Worm (Caenorhabditis elegans) whole organism, late embryonic: ENCODE data around the gene T23B12.5.

ENCODE experiments used
- K09A11.1 ChIP-seq: sonication (generic microtip); optimal IDR thresholded peaks from 2 replicates; lab custom pipeline; 2017; ENCODE audit warnings: antibody characterized with exemption, mild to moderate bottlenecking, missing genetic modification characterization, missing compliant biosample characterization; ENCODE audit not compliant: insufficient read depth
- ama-1 ChIP-seq: fragments of 150-350 bp; optimal IDR thresholded peaks from 2 replicates; lab custom pipeline; 2014
- ceh-14 ChIP-seq: sonication (generic microtip); optimal IDR thresholded peaks from 2 replicates; lab custom pipeline; 2016; ENCODE audit warnings: missing genotype, missing genetic modification characterization, missing compliant biosample characterization
- ceh-18 ChIP-seq: sonication (generic microtip); optimal IDR thresholded peaks from 2 replicates; lab custom pipeline; 2016; ENCODE audit warnings: missing genetic modification characterization, missing compliant biosample characterization
- ceh-19 ChIP-seq: fragments of 200-800 bp; sonication (Bioruptor generic); optimal IDR thresholded peaks from 2 replicates; lab custom pipeline; 2018; ENCODE audit warnings: mild to moderate bottlenecking, missing genetic modification characterization, missing compliant biosample characterization
- ceh-2 ChIP-seq: sonication (generic microtip); optimal IDR thresholded peaks from 2 replicates; lab custom pipeline; 2016; ENCODE audit warnings: missing genotype, missing genetic modification characterization, missing compliant biosample characterization
- ceh-22 ChIP-seq: sonication (generic microtip); optimal IDR thresholded peaks from 2 replicates; lab custom pipeline; 2017; ENCODE audit warnings: missing biosample characterization, missing genetic modification characterization
- ceh-30 ChIP-seq: fragments of 150-350 bp; optimal IDR thresholded peaks from 2 replicates; lab custom pipeline; 2014; ENCODE audit warnings: missing biosample characterization, missing genetic modification characterization
- ceh-31 ChIP-seq: sonication (generic microtip); optimal IDR thresholded peaks from 2 replicates; lab custom pipeline; 2016; ENCODE audit warnings: missing genetic modification characterization, missing compliant biosample characterization
- ceh-34 ChIP-seq: sonication (generic microtip); optimal IDR thresholded peaks from 2 replicates; lab custom pipeline; 2016; ENCODE audit warnings: mild to moderate bottlenecking, missing genetic modification characterization, missing compliant biosample characterization
- ceh-45 ChIP-seq: fragments of 200-800 bp; sonication (Bioruptor generic); IDR thresholded peaks from 2 replicates; pipeline ENCODE4 v1.3.6; 2022; ENCODE audit warnings: missing genetic modification reagents, missing genetic modification characterization, missing compliant biosample characterization
- ceh-48 ChIP-seq: sonication (generic microtip); optimal IDR thresholded peaks from 2 replicates; lab custom pipeline; 2016; ENCODE audit warnings: missing genetic modification characterization, inconsistent platforms, missing compliant biosample characterization
- ceh-6 ChIP-seq: fragments of 200-800 bp; sonication (Bioruptor generic); optimal IDR thresholded peaks from 2 replicates; lab custom pipeline; 2018; ENCODE audit warnings: mild to moderate bottlenecking, missing genetic modification characterization, missing compliant biosample characterization
- che-1 ChIP-seq: sonication (generic microtip); optimal IDR thresholded peaks from 2 replicates; lab custom pipeline; 2016; ENCODE audit warnings: mild to moderate bottlenecking, missing genetic modification characterization, missing compliant biosample characterization
- dve-1 ChIP-seq: sonication (generic microtip); optimal IDR thresholded peaks from 2 replicates; lab custom pipeline; 2017; ENCODE audit warnings: antibody characterized with exemption, mild to moderate bottlenecking, missing genetic modification characterization, missing compliant biosample characterization
- elt-2 ChIP-seq: sonication (generic microtip); optimal IDR thresholded peaks from 2 replicates; lab custom pipeline; 2016; ENCODE audit warnings: missing genetic modification reagents, missing genetic modification characterization, missing compliant biosample characterization
- elt-4 ChIP-seq: sonication (generic microtip); optimal IDR thresholded peaks from 2 replicates; lab custom pipeline; 2016; ENCODE audit warnings: missing genetic modification characterization, missing compliant biosample characterization
- fax-1 ChIP-seq: sonication (generic microtip); optimal IDR thresholded peaks from 2 replicates; lab custom pipeline; 2016; ENCODE audit warnings: missing genotype, missing genetic modification characterization, missing compliant biosample characterization
- fkh-10 ChIP-seq: fragments of 150-350 bp; optimal IDR thresholded peaks from 2 replicates; lab custom pipeline; 2014; ENCODE audit warnings: missing biosample characterization, missing genetic modification reagents, missing genetic modification characterization
- fkh-6 ChIP-seq: sonication (generic microtip); optimal IDR thresholded peaks from 2 replicates; lab custom pipeline; 2016; ENCODE audit warnings: missing genetic modification characterization, missing compliant biosample characterization
- hlh-15 ChIP-seq: sonication (generic microtip); optimal IDR thresholded peaks from 2 replicates; lab custom pipeline; 2016; ENCODE audit warnings: missing genetic modification characterization, missing compliant biosample characterization
- lim-6 ChIP-seq: sonication (generic microtip); optimal IDR thresholded peaks from 2 replicates; lab custom pipeline; 2016; ENCODE audit warnings: missing genetic modification characterization, missing compliant biosample characterization
- madf-2 ChIP-seq: sonication (generic microtip); optimal IDR thresholded peaks from 2 replicates; lab custom pipeline; 2017; ENCODE audit warnings: missing genetic modification characterization, missing compliant biosample characterization
- mec-3 ChIP-seq: sonication (generic microtip); optimal IDR thresholded peaks from 2 replicates; lab custom pipeline; 2016; ENCODE audit warnings: borderline replicate concordance, missing genetic modification characterization, missing compliant biosample characterization
- nfya-1 ChIP-seq: sonication (generic microtip); optimal IDR thresholded peaks from 2 replicates; lab custom pipeline; 2017; ENCODE audit warnings: missing genetic modification characterization, mild to moderate bottlenecking, missing compliant biosample characterization, antibody characterized with exemption, moderate library complexity
- nhr-232 ChIP-seq: sonication (generic microtip); optimal IDR thresholded peaks from 2 replicates; lab custom pipeline; 2016; ENCODE audit warnings: missing genetic modification characterization, missing compliant biosample characterization
- npax-4 ChIP-seq: sonication (generic microtip); optimal IDR thresholded peaks from 2 replicates; lab custom pipeline; 2016; ENCODE audit warnings: missing genetic modification characterization, missing compliant biosample characterization
- odd-2 ChIP-seq: sonication (generic microtip); optimal IDR thresholded peaks from 2 replicates; lab custom pipeline; 2017; ENCODE audit warnings: antibody characterized with exemption, mild to moderate bottlenecking, missing genetic modification characterization, missing compliant biosample characterization
- pag-3 ChIP-seq: sonication (generic microtip); optimal IDR thresholded peaks from 2 replicates; lab custom pipeline; 2016; ENCODE audit warnings: missing compliant biosample characterization, missing genetic modification characterization, borderline replicate concordance
- pat-9 ChIP-seq: fragments of 200-800 bp; sonication (Bioruptor generic); optimal IDR thresholded peaks from 2 replicates; lab custom pipeline; 2018; ENCODE audit warnings: mild to moderate bottlenecking, missing genetic modification characterization, moderate library complexity, missing compliant biosample characterization
- pax-1 ChIP-seq: fragments of 150-350 bp; optimal IDR thresholded peaks from 2 replicates; lab custom pipeline; 2014; ENCODE audit warnings: missing biosample characterization, missing genetic modification characterization
- pha-4 ChIP-seq: fragments of 150-350 bp; optimal IDR thresholded peaks from 2 replicates; lab custom pipeline; 2018; ENCODE audit warnings: missing biosample characterization, missing genetic modification reagents, missing genetic modification characterization
- pros-1 ChIP-seq: fragments of 150-350 bp; optimal IDR thresholded peaks from 2 replicates; lab custom pipeline; 2014; ENCODE audit warnings: missing biosample characterization, missing genetic modification reagents, missing genetic modification characterization
- sdc-2 ChIP-seq: sonication (generic microtip); optimal IDR thresholded peaks from 2 replicates; lab custom pipeline; 2016; ENCODE audit warnings: missing genotype, missing genetic modification characterization, missing compliant biosample characterization
- sox-2 ChIP-seq: fragments of 200-800 bp; sonication (Bioruptor generic); IDR thresholded peaks from 2 replicates; pipeline ENCODE4 v1.3.6; 2022; ENCODE audit warnings: missing genetic modification reagents, missing genetic modification characterization, missing compliant biosample characterization
- syd-9 ChIP-seq: sonication (generic microtip); optimal IDR thresholded peaks from 2 replicates; lab custom pipeline; 2016; ENCODE audit warnings: mild to moderate bottlenecking, missing genetic modification characterization, moderate library complexity, missing compliant biosample characterization
- tbx-2 ChIP-seq: sonication (generic microtip); optimal IDR thresholded peaks from 2 replicates; lab custom pipeline; 2016; ENCODE audit warnings: missing genetic modification characterization, missing compliant biosample characterization
- ttx-3 ChIP-seq: sonication (generic microtip); optimal IDR thresholded peaks from 2 replicates; lab custom pipeline; 2016; ENCODE audit warnings: missing genetic modification reagents, missing genetic modification characterization, missing compliant biosample characterization
- unc-3 ChIP-seq, 2 experiments: fragments of 200-800 bp in 1 of 2; sonication (Bioruptor generic) in 1 of 2; sonication (generic microtip) in 1 of 2; conservative IDR thresholded peaks in 1 of 2; optimal IDR thresholded peaks in 1 of 2; 2 replicates each; pipeline versions ENCODE4 v1.3.6 to Lab custom; 2016 to 2022; ENCODE audit warnings: missing compliant biosample characterization in 2 of 2, missing genetic modification characterization in 2 of 2, missing genetic modification reagents in 1 of 2
- unc-42 ChIP-seq: sonication (generic microtip); optimal IDR thresholded peaks from 2 replicates; lab custom pipeline; 2016; ENCODE audit warnings: missing genotype, missing genetic modification characterization, missing compliant biosample characterization
- unc-55 ChIP-seq: sonication (generic microtip); optimal IDR thresholded peaks from 2 replicates; lab custom pipeline; 2017; ENCODE audit warnings: missing biosample characterization, missing genetic modification reagents, missing genetic modification characterization
- unc-86 ChIP-seq: sonication (generic microtip); optimal IDR thresholded peaks from 2 replicates; lab custom pipeline; 2016; ENCODE audit warnings: missing genetic modification characterization, missing compliant biosample characterization
- zip-5 ChIP-seq: sonication (generic microtip); optimal IDR thresholded peaks from 2 replicates; lab custom pipeline; 2016; ENCODE audit warnings: missing genetic modification characterization, missing compliant biosample characterization

The T23B12.5 gene

DNA sequence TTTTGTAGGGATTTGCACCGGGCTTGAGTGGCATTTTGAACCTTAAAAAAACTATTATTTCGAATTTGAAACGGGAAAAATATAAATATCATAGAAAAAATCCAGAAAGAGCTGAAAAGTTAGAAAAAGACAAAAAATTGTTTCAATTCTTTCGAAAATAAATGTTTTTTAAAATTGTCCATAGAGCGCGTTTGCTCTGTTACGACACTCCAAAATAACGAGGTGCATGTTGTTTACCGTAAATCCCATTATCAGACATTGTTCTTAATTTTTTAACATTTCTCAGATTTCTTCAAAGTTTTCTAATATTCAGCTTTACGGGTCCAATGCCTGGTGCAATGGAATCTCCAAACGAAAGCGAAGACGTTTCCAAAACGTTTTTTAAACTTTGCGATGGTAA is 14.2 kb upstream of the T23B12.5 start, which contains the start of the genes dnj-22 and natc-1 (continued):
- TF ChIP-seq ceh-31 (tag; lab: Kevin White, UChicago): peak; percentile 70
- TF ChIP-seq fax-1: no peak
- no peak for TF ChIP-seq ceh-45 (GFP tag; lab: Robert Waterston, UW)
- no peak for TF ChIP-seq nhr-232 (tag; lab: Kevin White, UChicago)
- peak; percentile 57 for TF ChIP-seq nfya-1 (tag; lab: Kevin White, UChicago)
- no peak for TF ChIP-seq syd-9 (tag; lab: Kevin White, UChicago)
- no peak for TF ChIP-seq ama-1 (lab: Kevin White, UChicago)
- TF ChIP-seq pros-1 (tag; lab: Kevin White, UChicago): no peak
- no peak for TF ChIP-seq ceh-14 (tag; lab: Kevin White, UChicago)
- TF ChIP-seq ceh-2 (tag; lab: Kevin White, UChicago): no peak
- TF ChIP-seq dve-1: peak; percentile 6
- peak; percentile 10 for TF ChIP-seq ceh-34 (tag; lab: Kevin White, UChicago)
- no peak for TF ChIP-seq fkh-6 (tag; lab: Kevin White, UChicago)
- no peak for TF ChIP-seq ceh-30
- TF ChIP-seq pat-9 (tag; lab: Kevin White, UChicago): no peak
- peak; percentile 18 for TF ChIP-seq ceh-18 (tag; lab: Kevin White, UChicago)
- no peak for TF ChIP-seq madf-2
- TF ChIP-seq tbx-2 (tag; lab: Kevin White, UChicago): no peak
- TF ChIP-seq lim-6 (tag; lab: Kevin White, UChicago): no peak
- TF ChIP-seq ttx-3 (tag; lab: Kevin White, UChicago): no peak
- TF ChIP-seq ceh-19 (GFP tag; lab: Kevin White, UChicago): no peak
- TF ChIP-seq hlh-15 (tag; lab: Kevin White, UChicago): no peak
- TF ChIP-seq pha-4 (tag; lab: Kevin White, UChicago): no peak
- no peak for TF ChIP-seq npax-4 (tag; lab: Kevin White, UChicago)
- TF ChIP-seq che-1 (tag; lab: Kevin White, UChicago): no peak
- no peak for TF ChIP-seq unc-3 (GFP tag; conservative IDR thresholded peaks at IDR 0.05; lab: Robert Waterston, UW)
- no peak for TF ChIP-seq unc-3 (tag; optimal IDR thresholded peaks at IDR 0.05; lab: Kevin White, UChicago)
- TF ChIP-seq ceh-48 (tag; lab: Kevin White, UChicago): no peak
- no peak for TF ChIP-seq mec-3 (tag; lab: Kevin White, UChicago)
- peak; percentile 34 for TF ChIP-seq unc-55 (GFP tag; lab: Kevin White, UChicago)
- no peak for TF ChIP-seq elt-2 (tag; lab: Kevin White, UChicago)
- peak; percentile 95 for TF ChIP-seq unc-42 (tag; lab: Kevin White, UChicago)
- TF ChIP-seq unc-86 (tag; lab: Kevin White, UChicago): no peak
- TF ChIP-seq K09A11.1 (tag; lab: Kevin White, UChicago): no peak

DNA sequence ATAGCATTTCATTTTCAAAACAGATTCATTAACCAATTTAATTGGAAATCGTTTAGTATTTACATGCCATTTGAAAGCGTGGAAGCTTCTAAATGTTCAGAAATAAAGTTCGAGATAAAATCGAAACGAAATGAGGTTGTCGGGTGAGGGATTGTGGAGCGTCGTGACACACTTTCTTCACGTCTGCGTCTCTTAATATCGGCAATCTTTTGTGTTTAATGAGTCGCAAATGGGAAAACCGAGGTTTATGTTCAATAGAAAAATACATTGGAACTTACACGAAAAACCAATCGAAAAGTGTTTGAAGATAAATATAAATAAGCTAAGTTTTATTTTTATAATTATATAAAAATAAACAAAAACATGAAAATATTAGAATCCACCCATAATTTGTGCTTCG is 13.0 kb upstream of the T23B12.5 start:
- TF ChIP-seq ceh-31 (tag; lab: Kevin White, UChicago) (no peak), unc-55 (GFP tag; lab: Kevin White, UChicago) (no peak), fkh-10 (GFP tag; lab: Kevin White, UChicago) (no peak), nhr-232 (tag; lab: Kevin White, UChicago) (no peak), K09A11.1 (tag; lab: Kevin White, UChicago) (no peak), zip-5 (no peak), ceh-22 (tag; lab: Kevin White, UChicago) (no peak), ceh-6 (GFP tag; lab: Kevin White, UChicago) (no peak), npax-4 (tag; lab: Kevin White, UChicago) (no peak), sdc-2 (tag; lab: Kevin White, UChicago) (no peak), madf-2 (no peak), pax-1 (tag; lab: Kevin White, UChicago) (no peak), nfya-1 (tag; lab: Kevin White, UChicago) (no peak), ceh-19 (GFP tag; lab: Kevin White, UChicago) (no peak), syd-9 (tag; lab: Kevin White, UChicago) (no peak), odd-2 (tag; lab: Kevin White, UChicago) (no peak), pag-3 (tag; lab: Kevin White, UChicago) (no peak), sox-2 (no peak), elt-4 (tag; lab: Kevin White, UChicago) (no peak)
